Fruit fly (Drosophila melanogaster): ENCODE measurements around the gene CG13481.

The CG13481 gene

dm6 chr3L:14369607-14370006 lies at the start of gene CG13481:
TSS of gene CG13481 (minus strand) at chr3L:14369707.
- TF ChIP-seq Myc (optimal IDR thresholded peaks at IDR 0.05) (no peak), psq (optimal IDR thresholded peaks at IDR 0.05) (no peak), h (optimal IDR thresholded peaks at IDR 0.05) (no peak), ttk (optimal IDR thresholded peaks at IDR 0.05) (no peak), Sin3A (optimal IDR thresholded peaks at IDR 0.05) (no peak), insv (optimal IDR thresholded peaks at IDR 0.05) (no peak)

- TF ChIP-seq insv (optimal IDR thresholded peaks at IDR 0.05) (no peak), h (optimal IDR thresholded peaks at IDR 0.05) (no peak)
These were observed 41.4 kb upstream of the CG13481 start for dm6 chr3L:14410892-14411291.

dm6 chr3L:14410146-14410676 lies 40.7 kb upstream of the CG13481 start, which contains the start of gene CG3919:
TSS of gene CG3919 (plus strand) at chr3L:14410626.
- TF ChIP-seq Sin3A (optimal IDR thresholded peaks at IDR 0.05), result no peak
- TF ChIP-seq ttk (optimal IDR thresholded peaks at IDR 0.05), result no peak
- TF ChIP-seq psq (optimal IDR thresholded peaks at IDR 0.05), result no peak
- TF ChIP-seq h (optimal IDR thresholded peaks at IDR 0.05), result no peak
- TF ChIP-seq insv (optimal IDR thresholded peaks at IDR 0.05), result no peak
- no peak for TF ChIP-seq Myc (optimal IDR thresholded peaks at IDR 0.05)

- TF ChIP-seq Myc (optimal IDR thresholded peaks at IDR 0.05) (no peak), ttk (optimal IDR thresholded peaks at IDR 0.05) (no peak), insv (optimal IDR thresholded peaks at IDR 0.05) (no peak), h (optimal IDR thresholded peaks at IDR 0.05) (no peak), psq (optimal IDR thresholded peaks at IDR 0.05) (no peak), Sin3A (optimal IDR thresholded peaks at IDR 0.05) (no peak)
These were observed 40.1 kb upstream of the CG13481 start, which contains the start of gene stwl for dm6 chr3L:14409419-14410145. TSS of gene stwl (minus strand) at chr3L:14409939.

- TF ChIP-seq psq (optimal IDR thresholded peaks at IDR 0.05) (no peak), insv (optimal IDR thresholded peaks at IDR 0.05) (no peak), ttk (optimal IDR thresholded peaks at IDR 0.05) (no peak)
These were observed 39.2 kb upstream of the CG13481 start for dm6 chr3L:14408734-14409133.

dm6 chr3L:14406613-14407012 lies 37.1 kb upstream of the CG13481 start:
- TF ChIP-seq h (optimal IDR thresholded peaks at IDR 0.05) (no peak), ttk (optimal IDR thresholded peaks at IDR 0.05) (no peak), psq (optimal IDR thresholded peaks at IDR 0.05) (no peak), Sin3A (optimal IDR thresholded peaks at IDR 0.05) (no peak), insv (optimal IDR thresholded peaks at IDR 0.05) (no peak), Myc (optimal IDR thresholded peaks at IDR 0.05) (no peak)

dm6 chr3L:14402632-14403031 lies 33.1 kb upstream of the CG13481 start, which contains the start of gene CG3868:
TSS of gene CG3868 (minus strand) at chr3L:14402725.
- TF ChIP-seq insv (optimal IDR thresholded peaks at IDR 0.05), result no peak
- no peak for TF ChIP-seq h (optimal IDR thresholded peaks at IDR 0.05)
- TF ChIP-seq psq (optimal IDR thresholded peaks at IDR 0.05), result no peak
- TF ChIP-seq Sin3A (optimal IDR thresholded peaks at IDR 0.05), result no peak
- TF ChIP-seq Myc (optimal IDR thresholded peaks at IDR 0.05), result no peak
- TF ChIP-seq ttk (optimal IDR thresholded peaks at IDR 0.05), result no peak

- no peak for TF ChIP-seq psq (optimal IDR thresholded peaks at IDR 0.05)
- no peak for TF ChIP-seq ttk (optimal IDR thresholded peaks at IDR 0.05)
- TF ChIP-seq Sin3A (optimal IDR thresholded peaks at IDR 0.05), result no peak
- no peak for TF ChIP-seq h (optimal IDR thresholded peaks at IDR 0.05)
- no peak for TF ChIP-seq insv (optimal IDR thresholded peaks at IDR 0.05)
- TF ChIP-seq Myc (optimal IDR thresholded peaks at IDR 0.05), result no peak
These were observed 30.4 kb upstream of the CG13481 start for dm6 chr3L:14399873-14400272.

- TF ChIP-seq Sin3A (optimal IDR thresholded peaks at IDR 0.05) (no peak), psq (optimal IDR thresholded peaks at IDR 0.05) (no peak), ttk (optimal IDR thresholded peaks at IDR 0.05) (no peak), Myc (optimal IDR thresholded peaks at IDR 0.05) (no peak), insv (optimal IDR thresholded peaks at IDR 0.05) (no peak), h (optimal IDR thresholded peaks at IDR 0.05) (no peak)
These were observed 27.6 kb upstream of the CG13481 start for dm6 chr3L:14397020-14397602.

dm6 chr3L:14389242-14389641 lies 19.7 kb upstream of the CG13481 start:
- no peak for TF ChIP-seq psq (optimal IDR thresholded peaks at IDR 0.05)

dm6 chr3L:14381523-14381922 lies 12.0 kb upstream of the CG13481 start, which contains the start of gene CG43120:
TSS of gene CG43120 (plus strand) at chr3L:14381913.
- TF ChIP-seq h (optimal IDR thresholded peaks at IDR 0.05) (no peak), Sin3A (optimal IDR thresholded peaks at IDR 0.05) (no peak), insv (optimal IDR thresholded peaks at IDR 0.05) (no peak), psq (optimal IDR thresholded peaks at IDR 0.05) (no peak), Myc (optimal IDR thresholded peaks at IDR 0.05) (no peak), ttk (optimal IDR thresholded peaks at IDR 0.05) (no peak)

dm6 chr3L:14375863-14376262 lies 6.4 kb upstream of the CG13481 start:
- TF ChIP-seq insv (optimal IDR thresholded peaks at IDR 0.05), result no peak
- TF ChIP-seq psq (optimal IDR thresholded peaks at IDR 0.05), result no peak
- TF ChIP-seq h (optimal IDR thresholded peaks at IDR 0.05), result no peak
- TF ChIP-seq ttk (optimal IDR thresholded peaks at IDR 0.05), result no peak
- no peak for TF ChIP-seq Sin3A (optimal IDR thresholded peaks at IDR 0.05)
- TF ChIP-seq Myc (optimal IDR thresholded peaks at IDR 0.05), result no peak

dm6 chr3L:14374499-14374898 lies 5.0 kb upstream of the CG13481 start:
- TF ChIP-seq psq (optimal IDR thresholded peaks at IDR 0.05) (no peak), ttk (optimal IDR thresholded peaks at IDR 0.05) (no peak), insv (optimal IDR thresholded peaks at IDR 0.05) (no peak), Myc (optimal IDR thresholded peaks at IDR 0.05) (no peak), h (optimal IDR thresholded peaks at IDR 0.05) (no peak), Sin3A (optimal IDR thresholded peaks at IDR 0.05) (no peak)

Data from Kc167 (cell line).